Fruit fly (Drosophila melanogaster): ENCODE data around the gene Nnf1b.

Nnf1b gene

DNA sequence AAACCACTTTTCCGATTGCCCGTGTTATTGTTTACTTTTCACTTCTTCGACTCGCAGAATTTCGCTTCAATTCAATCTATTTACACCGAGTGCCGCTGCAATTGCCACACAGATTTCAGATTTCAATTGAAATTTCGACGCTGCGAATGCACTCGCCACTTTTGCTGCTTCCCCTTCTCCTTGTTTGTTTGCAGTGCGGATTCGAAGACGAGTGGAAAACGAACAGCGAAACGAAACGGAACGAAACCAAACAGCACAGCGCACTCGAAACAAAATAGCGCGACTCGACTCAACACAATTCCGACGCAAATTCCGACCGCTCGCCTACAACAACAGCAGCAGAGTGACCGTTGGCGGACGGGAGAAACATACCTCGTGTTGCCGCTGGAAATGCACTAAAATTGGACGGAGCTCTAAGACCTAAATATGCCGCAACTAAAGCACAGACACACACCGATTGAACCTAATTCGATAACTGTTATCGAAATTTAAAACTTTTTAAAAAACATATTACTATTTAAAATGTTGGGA, 40.4 kb downstream of the Nnf1b start, which contains the start of gene drongo (continued):
- TF ChIP-seq CG33557 (GFP tag; optimal IDR thresholded peaks at IDR 0.05) = peak; percentile 33
- TF ChIP-seq gcm2 (GFP tag; optimal IDR thresholded peaks at IDR 0.05) = no peak
- peak; percentile 41 for TF ChIP-seq wek (GFP tag; optimal IDR thresholded peaks at IDR 0.05)
- TF ChIP-seq seq (GFP tag; IDR thresholded peaks at IDR 0.05) = no peak
- no peak for TF ChIP-seq CG3838 (GFP tag; optimal IDR thresholded peaks at IDR 0.05)
- TF ChIP-seq Nf-YC (tag; optimal IDR thresholded peaks at IDR 0.05) = peak; percentile 60
- no peak for TF ChIP-seq jigr1 (GFP tag; IDR thresholded peaks at IDR 0.05)
- peak; percentile 37 for TF ChIP-seq Sin3A (optimal IDR thresholded peaks at IDR 0.05)
- TF ChIP-seq chif (GFP tag; optimal IDR thresholded peaks at IDR 0.05) = peak; percentile 6 to 44
- TF ChIP-seq pum (GFP tag; optimal IDR thresholded peaks at IDR 0.05) = no peak
- TF ChIP-seq ham (GFP tag; IDR thresholded peaks at IDR 0.05) = no peak
- TF ChIP-seq nerfin-1 (tag; optimal IDR thresholded peaks at IDR 0.05) = peak; percentile 95
- 0 out of 2 replicates have a peak, but pooled peaks have one; percentile 6 for TF ChIP-seq CG1024 (GFP tag; IDR thresholded peaks at IDR 0.05)
- TF ChIP-seq CG15514 (GFP tag; optimal IDR thresholded peaks at IDR 0.05) = peak; percentile 75
- TF ChIP-seq Doc3 (GFP tag; IDR thresholded peaks at IDR 0.05; ENCODE audit: partially characterized antibody) = no peak
- no peak for TF ChIP-seq Lim3 (GFP tag; IDR thresholded peaks at IDR 0.05)
- no peak for TF ChIP-seq Ada2b (GFP tag; IDR thresholded peaks at IDR 0.05)
- TF ChIP-seq CG18619 (GFP tag; optimal IDR thresholded peaks at IDR 0.05) = peak; percentile 14
- TF ChIP-seq onecut (GFP tag; IDR thresholded peaks at IDR 0.05) = peak; percentile 50
- no peak for TF ChIP-seq org-1 (GFP tag; optimal IDR thresholded peaks at IDR 0.05)
- peak; percentile 51 for TF ChIP-seq CG10267 (tag; optimal IDR thresholded peaks at IDR 0.05)
- no peak for TF ChIP-seq nerfin-2 (GFP tag; IDR thresholded peaks at IDR 0.05; ENCODE audit: partially characterized antibody)
- TF ChIP-seq pb (GFP tag; optimal IDR thresholded peaks at IDR 0.05) = peak; percentile 29
- no peak for TF ChIP-seq Dek (tag; optimal IDR thresholded peaks at IDR 0.05)
- TF ChIP-seq jing (GFP tag; optimal IDR thresholded peaks at IDR 0.05) = no peak
- TF ChIP-seq Awh (GFP tag; IDR thresholded peaks at IDR 0.05) = no peak
- peak; percentile 60 for TF ChIP-seq CG12155 (GFP tag; optimal IDR thresholded peaks at IDR 0.05)
- TF ChIP-seq vfl (GFP tag; optimal IDR thresholded peaks at IDR 0.05) = peak; percentile 57
- peak; percentile 71 for TF ChIP-seq CG13894 (tag; optimal IDR thresholded peaks at IDR 0.05)
- TF ChIP-seq CG7357 (GFP tag; IDR thresholded peaks at IDR 0.05) = 0 out of 3 replicates have a peak, but pooled peaks have one; percentile 20
- TF ChIP-seq peb (GFP tag; IDR thresholded peaks at IDR 0.05) = no peak
- TF ChIP-seq Kr (GFP tag; optimal IDR thresholded peaks at IDR 0.05) = no peak
- TF ChIP-seq ranshi (GFP tag; IDR thresholded peaks at IDR 0.05) = peak; percentile 18; the same call in 1 of the 2 replicates
- peak; percentile 60 for TF ChIP-seq CG17385 (GFP tag; optimal IDR thresholded peaks at IDR 0.05)
- TF ChIP-seq dysf (GFP tag; IDR thresholded peaks at IDR 0.05) = no peak
- TF ChIP-seq cas (GFP tag; IDR thresholded peaks at IDR 0.05) = no peak
- no peak for TF ChIP-seq yki (optimal IDR thresholded peaks at IDR 0.05)
- no peak for TF ChIP-seq Usf (GFP tag; optimal IDR thresholded peaks at IDR 0.05)
- TF ChIP-seq E2f1 (GFP tag; IDR thresholded peaks at IDR 0.05) = no peak
- TF ChIP-seq Dref (GFP tag; IDR thresholded peaks at IDR 0.05) = peak; percentile 95
- peak; percentile 45 for TF ChIP-seq CTCF (GFP tag; optimal IDR thresholded peaks at IDR 0.05)
- TF ChIP-seq CG11696 (GFP tag; IDR thresholded peaks at IDR 0.05) = no peak
- peak; percentile 20 for TF ChIP-seq CG4328 (GFP tag; optimal IDR thresholded peaks at IDR 0.05)
- TF ChIP-seq CG10274 (GFP tag; optimal IDR thresholded peaks at IDR 0.05) = no peak
- TF ChIP-seq croc (GFP tag; conservative IDR thresholded peaks at IDR 0.05) = no peak
- peak; percentile 25 for TF ChIP-seq grau (tag; optimal IDR thresholded peaks at IDR 0.05)
- TF ChIP-seq CG2129 (GFP tag; IDR thresholded peaks at IDR 0.05; ENCODE audit: partially characterized antibody) = no peak
- TF ChIP-seq CG2202 (tag; optimal IDR thresholded peaks at IDR 0.05) = peak; percentile 34
- TF ChIP-seq E2f2 (GFP tag; IDR thresholded peaks at IDR 0.05) = peak; percentile 97
- no peak for TF ChIP-seq CG2875 (GFP tag; optimal IDR thresholded peaks at IDR 0.05)
- TF ChIP-seq prd (optimal IDR thresholded peaks at IDR 0.05) = no peak
- TF ChIP-seq prd (GFP tag; IDR thresholded peaks at IDR 0.05) = 0 out of 3 replicates have a peak, but pooled peaks have one; percentile 15
- no peak for TF ChIP-seq tio (GFP tag; optimal IDR thresholded peaks at IDR 0.05)

Data from whole organism, embryonic.